Worm (Caenorhabditis elegans) whole organism, L2 larva: ENCODE measurements around the gene F13A7.11.
A peak's percentile ranks its signal among the peaks of the same experiment; 100 is the strongest.

Experiments used
- C34F6.9 ChIP-seq: fragments of 150-350 bp; optimal IDR thresholded peaks from 2 replicates; lab custom pipeline; 2014; ENCODE audit warnings: missing biosample characterization, missing genetic modification characterization
- F13H6.1 ChIP-seq: sonication (generic microtip); optimal IDR thresholded peaks from 2 replicates; lab custom pipeline; 2016; ENCODE audit warnings: missing genetic modification characterization, missing compliant biosample characterization
- R02D3.7 ChIP-seq: fragments of 150-350 bp; optimal IDR thresholded peaks from 2 replicates; lab custom pipeline; 2014; ENCODE audit warnings: missing biosample characterization, missing genetic modification characterization
- Y55F3AM.14 ChIP-seq: fragments of 200-800 bp; sonication (Bioruptor generic); optimal IDR thresholded peaks from 2 replicates; lab custom pipeline; 2018; ENCODE audit warnings: mild to moderate bottlenecking, missing genetic modification characterization, missing compliant biosample characterization
- ZK546.5 ChIP-seq: sonication (generic microtip); optimal IDR thresholded peaks from 2 replicates; lab custom pipeline; 2017; ENCODE audit warnings: missing biosample characterization, missing genetic modification characterization
- alr-1 ChIP-seq: fragments of 150-350 bp; optimal IDR thresholded peaks from 2 replicates; lab custom pipeline; 2014; ENCODE audit warnings: missing biosample characterization, missing genetic modification characterization
- aly-2 ChIP-seq: fragments of 150-350 bp; optimal IDR thresholded peaks from 2 replicates; lab custom pipeline; 2014; ENCODE audit warnings: missing biosample characterization, missing genetic modification characterization
- ceh-16 ChIP-seq: fragments of 150-350 bp; optimal IDR thresholded peaks from 2 replicates; lab custom pipeline; 2014; ENCODE audit warnings: missing biosample characterization, missing genetic modification characterization
- ceh-82 ChIP-seq: fragments of 150-350 bp; optimal IDR thresholded peaks from 2 replicates; lab custom pipeline; 2014; ENCODE audit warnings: missing biosample characterization, missing genetic modification characterization
- dmd-4 ChIP-seq: sonication (generic microtip); optimal IDR thresholded peaks from 2 replicates; lab custom pipeline; 2017; ENCODE audit warnings: missing biosample characterization, missing genetic modification characterization
- egl-27 ChIP-seq: sonication (generic microtip); optimal IDR thresholded peaks from 3 replicates; lab custom pipeline; 2017; ENCODE audit warnings: missing biosample characterization, missing genetic modification reagents, missing genetic modification characterization
- fos-1 ChIP-seq: fragments of 150-350 bp; optimal IDR thresholded peaks from 2 replicates; lab custom pipeline; 2014; ENCODE audit warnings: missing biosample characterization, missing genetic modification characterization
- gmeb-1 ChIP-seq: fragments of 150-350 bp; optimal IDR thresholded peaks from 2 replicates; lab custom pipeline; 2014; ENCODE audit warnings: missing biosample characterization, missing genetic modification characterization
- lin-11 ChIP-seq: fragments of 150-350 bp; sonication (generic microtip); optimal IDR thresholded peaks from 2 replicates; lab custom pipeline; 2014; ENCODE audit warnings: missing biosample characterization, missing genetic modification characterization, inconsistent platforms, mixed read lengths
- lin-39 ChIP-seq: fragments of 150-350 bp; optimal IDR thresholded peaks from 2 replicates; lab custom pipeline; 2014; ENCODE audit warnings: missing biosample characterization, missing genetic modification reagents, missing genetic modification characterization
- lsy-2 ChIP-seq, 2 experiments: fragments of 150-350 bp in 1 of 2; sonication (generic microtip) in 1 of 2; optimal IDR thresholded peaks; 2 replicates each; lab custom pipeline; 2014 to 2017; ENCODE audit warnings: missing biosample characterization in 2 of 2, missing genetic modification characterization in 2 of 2
- mab-5 ChIP-seq: fragments of 150-350 bp; optimal IDR thresholded peaks from 2 replicates; lab custom pipeline; 2014; ENCODE audit warnings: missing biosample characterization, missing genetic modification characterization
- mdl-1 ChIP-seq, 2 experiments: fragments of 150-350 bp in 1 of 2; sonication (generic microtip) in 1 of 2; optimal IDR thresholded peaks; 2 replicates each; lab custom pipeline; 2017; ENCODE audit warnings: missing biosample characterization in 2 of 2, missing genetic modification characterization in 2 of 2
- nhr-10 ChIP-seq: sonication (generic microtip); optimal IDR thresholded peaks from 2 replicates; lab custom pipeline; 2017; ENCODE audit warnings: missing biosample characterization, missing genetic modification characterization
- nhr-12 ChIP-seq: fragments of 150-350 bp; optimal IDR thresholded peaks from 2 replicates; lab custom pipeline; 2014; ENCODE audit warnings: missing biosample characterization, missing genetic modification characterization
- nhr-129 ChIP-seq: fragments of 150-350 bp; optimal IDR thresholded peaks from 2 replicates; lab custom pipeline; 2014; ENCODE audit warnings: missing biosample characterization, missing genetic modification characterization
- nhr-23 ChIP-seq: fragments of 150-350 bp; optimal IDR thresholded peaks from 2 replicates; lab custom pipeline; 2014; ENCODE audit warnings: missing biosample characterization, missing genetic modification reagents, missing genetic modification characterization
- nhr-237 ChIP-seq: fragments of 150-350 bp; optimal IDR thresholded peaks from 2 replicates; lab custom pipeline; 2014; ENCODE audit warnings: missing biosample characterization, missing genetic modification characterization
- nhr-25 ChIP-seq: fragments of 150-350 bp; sonication (generic microtip); optimal IDR thresholded peaks from 3 replicates; lab custom pipeline; 2014; ENCODE audit warnings: missing biosample characterization, missing genetic modification characterization
- nhr-6 ChIP-seq: fragments of 150-350 bp; optimal IDR thresholded peaks from 2 replicates; lab custom pipeline; 2014; ENCODE audit warnings: missing biosample characterization, missing genetic modification characterization
- nhr-77 ChIP-seq: fragments of 150-350 bp; optimal IDR thresholded peaks from 2 replicates; lab custom pipeline; 2014; ENCODE audit warnings: missing biosample characterization, missing genetic modification characterization
- peb-1 ChIP-seq: fragments of 150-350 bp; optimal IDR thresholded peaks from 2 replicates; lab custom pipeline; 2014; ENCODE audit warnings: missing biosample characterization, missing genetic modification characterization
- sem-4 ChIP-seq: fragments of 150-350 bp; optimal IDR thresholded peaks from 2 replicates; lab custom pipeline; 2014; ENCODE audit warnings: missing biosample characterization, missing genetic modification reagents, missing genetic modification characterization
- skn-1 ChIP-seq: sonication (generic microtip); optimal IDR thresholded peaks from 2 replicates; lab custom pipeline; 2017; ENCODE audit warnings: missing biosample characterization, missing genetic modification characterization
- sma-9 ChIP-seq, 2 experiments: fragments of 150-350 bp in 1 of 2; sonication (generic microtip) in 1 of 2; optimal IDR thresholded peaks; 2 replicates each; lab custom pipeline; 2014 to 2016; ENCODE audit warnings: missing genetic modification characterization in 2 of 2, mild to moderate bottlenecking in 1 of 2, missing biosample characterization in 1 of 2, missing compliant biosample characterization in 1 of 2, missing genetic modification reagents in 1 of 2, moderate library complexity in 1 of 2
- snpc-4 ChIP-seq: fragments of 150-350 bp; optimal IDR thresholded peaks from 2 replicates; lab custom pipeline; 2014; ENCODE audit warnings: missing biosample characterization, missing genetic modification characterization
- unc-39 ChIP-seq: fragments of 150-350 bp; optimal IDR thresholded peaks from 2 replicates; lab custom pipeline; 2014; ENCODE audit warnings: missing biosample characterization, missing genetic modification characterization
- unc-55 ChIP-seq: fragments of 150-350 bp; sonication (generic microtip); optimal IDR thresholded peaks from 3 replicates; lab custom pipeline; 2014; ENCODE audit warnings: missing biosample characterization, missing genetic modification reagents, missing genetic modification characterization
- unc-62 ChIP-seq: fragments of 150-350 bp; optimal IDR thresholded peaks from 2 replicates; lab custom pipeline; 2014; ENCODE audit warnings: missing biosample characterization, missing genetic modification reagents, missing genetic modification characterization
- zag-1 ChIP-seq: fragments of 150-350 bp; optimal IDR thresholded peaks from 2 replicates; lab custom pipeline; 2014; ENCODE audit warnings: missing biosample characterization, missing genetic modification characterization
- ztf-1 ChIP-seq: fragments of 200-800 bp; sonication (Bioruptor generic); conservative IDR thresholded peaks from 2 replicates; pipeline ENCODE4 v1.3.6; 2022; ENCODE audit warnings: missing genetic modification characterization, missing compliant biosample characterization
- ztf-11 ChIP-seq: sonication (generic microtip); optimal IDR thresholded peaks from 2 replicates; lab custom pipeline; 2017; ENCODE audit warnings: missing biosample characterization, missing genetic modification characterization

The F13A7.11 gene

DNA sequence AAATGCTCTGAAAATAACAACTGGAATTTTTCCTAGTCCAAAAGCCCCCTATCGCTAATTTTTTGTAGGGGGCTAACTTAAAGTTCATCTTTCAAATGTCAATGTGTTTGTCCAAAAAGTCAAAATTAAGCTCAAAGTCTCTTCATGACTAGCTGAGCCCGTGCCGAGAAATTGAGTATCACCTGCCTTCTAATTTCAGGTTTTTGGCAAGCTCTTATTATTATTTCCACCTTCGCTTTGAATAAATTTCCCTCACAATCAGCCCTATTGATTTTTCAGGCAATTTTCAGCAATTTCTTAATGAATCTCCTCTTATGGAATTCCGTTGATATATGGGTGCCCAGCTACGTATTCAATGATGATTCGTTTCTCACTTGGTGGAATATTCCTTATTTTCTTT, 4.3 kb upstream of the F13A7.11 start, which contains the start of gene sre-36:
Gene sre-36 (plus strand): TSS at position 301 of the 400 bp plus-strand sequence.
- TF ChIP-seq peb-1 (tag; lab: Kevin White, UChicago) (no peak), egl-27 (tag; lab: Kevin White, UChicago) (no peak), nhr-12 (tag; lab: Kevin White, UChicago) (no peak), Y55F3AM.14 (GFP tag; lab: Kevin White, UChicago) (no peak), nhr-77 (no peak), sem-4 (tag; lab: Kevin White, UChicago) (no peak), nhr-6 (no peak), nhr-25 (tag; lab: Kevin White, UChicago) (no peak), lin-39 (no peak), aly-2 (tag; lab: Kevin White, UChicago) (no peak), unc-55 (GFP tag; lab: Kevin White, UChicago) (no peak), ztf-1 (GFP tag; lab: Robert Waterston, UW) (no peak), unc-39 (tag; lab: Kevin White, UChicago) (no peak), lin-11 (no peak), ztf-11 (tag; lab: Kevin White, UChicago) (no peak), dmd-4 (tag; lab: Kevin White, UChicago) (no peak), nhr-237 (no peak), mdl-1 (tag; optimal IDR thresholded peaks at IDR 0.05; lab: Kevin White, UChicago) (no peak), skn-1 (tag; lab: Kevin White, UChicago) (no peak), unc-62 (GFP tag; lab: Kevin White, UChicago) (no peak)

- TF ChIP-seq nhr-10 (tag; lab: Kevin White, UChicago), result no peak
- no peak for TF ChIP-seq lin-11
- TF ChIP-seq unc-55 (GFP tag; lab: Kevin White, UChicago), result no peak
- no peak for TF ChIP-seq sma-9 (GFP tag; optimal IDR thresholded peaks at IDR 0.05; lab: Kevin White, UChicago)
- no peak for TF ChIP-seq sma-9 (tag; optimal IDR thresholded peaks at IDR 0.05; lab: Kevin White, UChicago)
- no peak for TF ChIP-seq F13H6.1
- TF ChIP-seq ceh-82 (tag; lab: Kevin White, UChicago), result no peak
- TF ChIP-seq zag-1 (tag; lab: Kevin White, UChicago), result no peak
- TF ChIP-seq sem-4 (tag; lab: Kevin White, UChicago), result no peak
- no peak for TF ChIP-seq ztf-1 (GFP tag; lab: Robert Waterston, UW)
Measured at ce11 chrV:16395739-16396138, 635 bp upstream of the F13A7.11 start, which contains the start of gene F13A7.12. TSS of gene F13A7.12 (plus strand) at chrV:16396039.

DNA sequence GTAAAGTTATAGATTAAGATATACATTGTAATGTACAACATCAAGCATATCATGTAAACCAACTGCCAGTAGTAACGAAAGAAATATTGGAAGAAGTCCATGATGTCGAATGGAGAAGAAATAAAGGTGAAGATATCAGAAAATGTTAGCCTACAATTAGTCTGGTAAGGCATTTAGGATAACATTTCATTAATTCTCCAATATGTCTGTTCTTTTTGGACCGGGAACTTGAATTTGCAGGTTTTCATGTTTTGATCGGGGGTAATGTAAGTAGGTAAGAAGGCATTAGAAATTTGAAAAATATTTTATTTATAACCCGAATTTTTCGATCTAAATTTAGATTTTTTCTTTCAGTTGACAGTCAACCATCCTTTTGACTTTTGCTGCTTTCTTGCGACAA, 1.4 kb downstream of the F13A7.11 start, which contains the start of gene srd-63:
Gene srd-63 (minus strand): TSS at position 101 of the 400 bp plus-strand sequence.
- TF ChIP-seq unc-39 (tag; lab: Kevin White, UChicago) (no peak), snpc-4 (tag; lab: Kevin White, UChicago) (no peak), fos-1 (tag; lab: Kevin White, UChicago) (no peak), alr-1 (tag; lab: Kevin White, UChicago) (no peak), nhr-10 (tag; lab: Kevin White, UChicago) (no peak), F13H6.1 (no peak), nhr-23 (tag; lab: Kevin White, UChicago) (no peak), nhr-237 (no peak), lin-11 (no peak), ZK546.5 (tag; lab: Kevin White, UChicago) (no peak), lsy-2 (tag; optimal IDR thresholded peaks at IDR 0.05; lab: Kevin White, UChicago) (no peak), egl-27 (tag; lab: Kevin White, UChicago) (no peak), aly-2 (tag; lab: Kevin White, UChicago) (no peak), mab-5 (tag; lab: Kevin White, UChicago) (no peak), ceh-16 (tag; lab: Kevin White, UChicago) (no peak)

DNA sequence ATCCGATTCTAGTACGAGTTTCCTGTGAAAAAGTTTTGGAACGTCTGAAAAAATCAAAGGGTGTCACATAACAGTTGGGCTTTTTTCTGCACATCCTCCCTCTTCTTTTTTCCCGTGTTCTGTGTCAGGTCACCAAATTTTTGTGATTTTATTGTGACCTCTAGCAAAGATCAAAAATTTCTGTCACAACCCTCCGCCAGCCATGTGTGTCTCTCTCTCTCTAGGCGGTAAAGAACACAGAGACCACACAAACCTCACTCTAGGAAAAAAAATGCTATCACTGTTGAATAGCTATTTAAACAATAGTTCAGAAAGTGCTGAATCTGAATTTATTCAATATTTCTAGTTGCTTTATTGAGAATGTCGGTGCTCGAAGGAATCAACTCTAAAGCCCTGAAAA, 4.4 kb downstream of the F13A7.11 start, which contains the start of gene gst-44:
Gene gst-44 (plus strand): TSS at position 237 of the 400 bp plus-strand sequence.
- TF ChIP-seq dmd-4 (tag; lab: Kevin White, UChicago) (no peak), ztf-11 (tag; lab: Kevin White, UChicago) (no peak), C34F6.9 (tag; lab: Kevin White, UChicago) (no peak), skn-1 (tag; lab: Kevin White, UChicago) (no peak), R02D3.7 (tag; lab: Kevin White, UChicago) (no peak), alr-1 (tag; lab: Kevin White, UChicago) (no peak), gmeb-1 (tag; lab: Kevin White, UChicago) (no peak), nhr-12 (tag; lab: Kevin White, UChicago) (no peak), ZK546.5 (tag; lab: Kevin White, UChicago) (no peak), nhr-25 (tag; lab: Kevin White, UChicago) (no peak), nhr-129 (tag; lab: Kevin White, UChicago) (peak; percentile 5), lin-39 (no peak), fos-1 (tag; lab: Kevin White, UChicago) (peak; percentile 49), mab-5 (tag; lab: Kevin White, UChicago) (no peak), sma-9 (GFP tag; optimal IDR thresholded peaks at IDR 0.05; lab: Kevin White, UChicago) (peak; percentile 77), sma-9 (tag; optimal IDR thresholded peaks at IDR 0.05; lab: Kevin White, UChicago) (no peak)
- TF ChIP-seq, all 48 proteins: peak for 3
